Worm (Caenorhabditis elegans): ENCODE data around the gene plg-1.

The plg-1 gene

ce11 chrIII:8829245-8829644 is 22.8 kb upstream of the plg-1 start, which contains the start of gene F44E2.3:
Gene F44E2.3 (minus strand): TSS chrIII:8829305.
- TF ChIP-seq pqm-1 (tag; optimal IDR thresholded peaks at IDR 0.05) (no peak), lin-39 (tag; optimal IDR thresholded peaks at IDR 0.05) (no peak), unc-39 (tag; optimal IDR thresholded peaks at IDR 0.05) (no peak), nfya-1 (tag; optimal IDR thresholded peaks at IDR 0.05; ENCODE audit: insufficient read depth) (peak; percentile 79), lsy-12 (tag; optimal IDR thresholded peaks at IDR 0.05) (no peak), mdl-1 (tag; optimal IDR thresholded peaks at IDR 0.05) (no peak), elt-1 (tag; optimal IDR thresholded peaks at IDR 0.05) (no peak), sea-2 (GFP tag; optimal IDR thresholded peaks at IDR 0.05) (no peak), daf-12 (tag; optimal IDR thresholded peaks at IDR 0.05) (no peak), ceh-28 (tag; optimal IDR thresholded peaks at IDR 0.05) (no peak), lin-15B (tag; optimal IDR thresholded peaks at IDR 0.05) (peak; percentile 66), ama-1 (optimal IDR thresholded peaks at IDR 0.05) (no peak), nhr-77 (tag; optimal IDR thresholded peaks at IDR 0.05) (no peak), nhr-25 (tag; optimal IDR thresholded peaks at IDR 0.05) (no peak), nhr-28 (tag; optimal IDR thresholded peaks at IDR 0.05) (no peak), nhr-237 (tag; optimal IDR thresholded peaks at IDR 0.05) (no peak), nhr-43 (tag; optimal IDR thresholded peaks at IDR 0.05; ENCODE audit: poor library complexity, severe bottlenecking) (no peak)

- no peak for TF ChIP-seq zag-1 (tag; optimal IDR thresholded peaks at IDR 0.05)
- TF ChIP-seq elt-1 (tag; optimal IDR thresholded peaks at IDR 0.05) = no peak
- no peak for TF ChIP-seq egl-27 (tag; optimal IDR thresholded peaks at IDR 0.05)
- no peak for TF ChIP-seq ztf-11 (tag; optimal IDR thresholded peaks at IDR 0.05)
Measured at ce11 chrIII:8831059-8831750, 20.9 kb upstream of the plg-1 start, which contains the start of gene F44E2.10. Gene F44E2.10 (minus strand): TSS chrIII:8831109.

- TF ChIP-seq aly-2 (tag; optimal IDR thresholded peaks at IDR 0.05) = no peak
- peak; percentile 77 for TF ChIP-seq elt-1 (tag; optimal IDR thresholded peaks at IDR 0.05)
Measured at ce11 chrIII:8838075-8838474, 14.0 kb upstream of the plg-1 start, which contains the start of gene F44E2.4. Gene F44E2.4 (minus strand): TSS chrIII:8838424.

DNA sequence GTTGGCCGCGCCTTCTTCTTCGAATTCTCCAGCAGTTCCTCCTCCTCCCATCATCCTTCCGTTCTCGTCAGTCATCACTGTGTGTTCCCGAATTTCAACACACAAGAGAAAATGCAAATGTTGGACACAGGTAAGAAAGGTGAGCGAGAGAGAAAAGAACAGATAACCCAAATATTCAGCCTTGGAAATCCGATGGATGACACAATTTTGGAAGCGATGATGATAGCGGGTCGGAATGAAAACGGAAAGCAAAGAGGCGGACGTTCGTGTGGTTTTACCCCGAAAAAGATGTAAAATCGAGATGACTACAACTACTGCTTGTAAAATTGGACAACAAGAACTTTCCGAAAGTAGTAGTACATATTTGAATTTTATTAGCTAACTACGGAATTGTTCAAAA is 12.2 kb upstream of the plg-1 start:
- TF ChIP-seq nhr-23 (tag; optimal IDR thresholded peaks at IDR 0.05) (peak; percentile 56), zag-1 (tag; optimal IDR thresholded peaks at IDR 0.05) (no peak), elt-2 (tag; optimal IDR thresholded peaks at IDR 0.05) (no peak), nhr-25 (tag; optimal IDR thresholded peaks at IDR 0.05) (peak; percentile 14)

- no peak for TF ChIP-seq snpc-4 (tag; optimal IDR thresholded peaks at IDR 0.05)
- TF ChIP-seq nhr-23 (tag; optimal IDR thresholded peaks at IDR 0.05) = peak; percentile 57
Measured at ce11 chrIII:8844137-8844536, 7.9 kb upstream of the plg-1 start.

DNA sequence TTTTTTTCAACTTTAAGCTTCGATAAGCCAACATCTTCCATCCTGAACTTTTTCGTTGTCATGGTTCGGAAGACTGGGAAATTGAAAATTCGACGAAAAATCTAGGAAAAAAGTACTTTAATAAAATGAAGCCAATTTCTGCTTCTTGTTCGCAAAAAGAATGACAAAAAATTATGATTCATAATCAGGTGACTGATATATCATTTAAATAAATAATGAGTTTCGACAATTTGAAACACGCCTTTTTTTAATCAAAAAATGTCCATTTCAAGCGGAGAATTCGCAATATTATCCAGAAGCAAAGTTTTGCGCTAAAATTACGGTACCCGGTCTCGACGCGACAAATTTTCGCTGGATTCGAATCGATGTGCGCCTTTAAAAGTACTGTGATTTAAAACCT is 6.9 kb upstream of the plg-1 start, which contains the start of gene F44E2.6:
Gene F44E2.6 (minus strand): TSS at position 101 of the 400 bp plus-strand sequence.
- TF ChIP-seq fos-1 (tag; optimal IDR thresholded peaks at IDR 0.05) = no peak
- TF ChIP-seq nhr-43 (tag; optimal IDR thresholded peaks at IDR 0.05; ENCODE audit: poor library complexity, severe bottlenecking) = no peak
- no peak for TF ChIP-seq aly-2 (tag; optimal IDR thresholded peaks at IDR 0.05)
- TF ChIP-seq elt-2 (tag; optimal IDR thresholded peaks at IDR 0.05) = no peak
- no peak for TF ChIP-seq zag-1 (tag; optimal IDR thresholded peaks at IDR 0.05)
- no peak for TF ChIP-seq mml-1 (tag; optimal IDR thresholded peaks at IDR 0.05)
- TF ChIP-seq nhr-23 (tag; optimal IDR thresholded peaks at IDR 0.05) = no peak
- no peak for TF ChIP-seq daf-12 (tag; optimal IDR thresholded peaks at IDR 0.05)
- TF ChIP-seq elt-1 (tag; optimal IDR thresholded peaks at IDR 0.05) = no peak
- no peak for TF ChIP-seq nhr-11 (tag; optimal IDR thresholded peaks at IDR 0.05)
- no peak for TF ChIP-seq ztf-4 (tag; optimal IDR thresholded peaks at IDR 0.05)
- no peak for TF ChIP-seq tbx-2 (tag; optimal IDR thresholded peaks at IDR 0.05)
- TF ChIP-seq hmg-11 (tag; optimal IDR thresholded peaks at IDR 0.05) = no peak
- TF ChIP-seq snpc-4 (tag; optimal IDR thresholded peaks at IDR 0.05) = no peak
- TF ChIP-seq ztf-11 (tag; optimal IDR thresholded peaks at IDR 0.05) = no peak
- TF ChIP-seq elt-3 (tag; optimal IDR thresholded peaks at IDR 0.05) = no peak
- TF ChIP-seq nhr-67 (tag; optimal IDR thresholded peaks at IDR 0.05) = no peak
- TF ChIP-seq mdl-1 (tag; optimal IDR thresholded peaks at IDR 0.05) = no peak
